Fruit fly (Drosophila melanogaster) whole organism, prepupa: ENCODE data around the gene fng.

Source experiments
- Blimp-1 ChIP-seq: fragments of 200-800 bp; sonication (Bioruptor generic); optimal IDR thresholded peaks from 3 replicates; lab custom pipeline; 2017; ENCODE audit warnings: missing biosample characterization, missing genetic modification characterization, mild to moderate bottlenecking, moderate library complexity, missing genetic modification reagents
- CG10631 ChIP-seq: fragments of 200-800 bp; sonication (Bioruptor generic); optimal IDR thresholded peaks from 2 replicates; lab custom pipeline; 2016; ENCODE audit warnings: missing biosample characterization, missing genetic modification characterization
- CG11294 ChIP-seq: fragments of 200-800 bp; sonication (Bioruptor generic); IDR thresholded peaks from 2 replicates; pipeline ENCODE4 v1.3.6; 2022; ENCODE audit warnings: missing biosample characterization, missing genetic modification characterization
- CG11762 ChIP-seq: fragments of 200-800 bp; sonication (Bioruptor generic); optimal IDR thresholded peaks from 3 replicates; lab custom pipeline; 2016; ENCODE audit warnings: missing biosample characterization, missing genetic modification characterization; ENCODE audit not compliant: insufficient read depth
- CG15336 ChIP-seq: fragments of 200-800 bp; sonication (Bioruptor generic); IDR thresholded peaks from 2 replicates; pipeline ENCODE4 v1.3.6; 2022; ENCODE audit warnings: missing biosample characterization, missing genetic modification characterization
- CG3032 ChIP-seq: fragments of 200-800 bp; optimal IDR thresholded peaks from 2 replicates; lab custom pipeline; 2019; ENCODE audit warnings: missing biosample characterization, mild to moderate bottlenecking, missing genetic modification characterization, moderate library complexity
- Eip93F ChIP-seq: fragments of 200-800 bp; sonication (Bioruptor generic); optimal IDR thresholded peaks from 2 replicates; lab custom pipeline; 2016; ENCODE audit warnings: missing biosample characterization, mild to moderate bottlenecking, missing genetic modification characterization
- Ets96B ChIP-seq: fragments of 200-800 bp; optimal IDR thresholded peaks from 2 replicates; lab custom pipeline; 2019; ENCODE audit warnings: missing biosample characterization, mild to moderate bottlenecking, missing genetic modification characterization, moderate library complexity
- Gug ChIP-seq: fragments of 200-800 bp; sonication (Bioruptor generic); IDR thresholded peaks from 2 replicates; pipeline ENCODE4 v1.3.6; 2022; ENCODE audit warnings: missing biosample characterization, missing genetic modification characterization
- Lpt ChIP-seq: fragments of 200-800 bp; sonication (Bioruptor generic); optimal IDR thresholded peaks from 3 replicates; lab custom pipeline; 2016; ENCODE audit warnings: missing biosample characterization, missing genetic modification characterization
- Met ChIP-seq: fragments of 200-800 bp; sonication (Bioruptor generic); optimal IDR thresholded peaks from 3 replicates; lab custom pipeline; 2016; ENCODE audit warnings: missing biosample characterization, missing genetic modification characterization
- fkh ChIP-seq: fragments of 200-800 bp; sonication (Bioruptor generic); optimal IDR thresholded peaks from 3 replicates; lab custom pipeline; 2017; ENCODE audit warnings: missing biosample characterization, mild to moderate bottlenecking, missing genetic modification characterization, moderate library complexity

- TF ChIP-seq fkh = no peak
- no peak for TF ChIP-seq CG10631 (GFP tag; lab: Kevin White, UChicago)
- TF ChIP-seq Lpt (GFP tag; lab: Kevin White, UChicago) = no peak
- no peak for TF ChIP-seq CG11294 (GFP tag; lab: Robert Waterston, UW)
- no peak for TF ChIP-seq Met (GFP tag; lab: Kevin White, UChicago)
- no peak for TF ChIP-seq Ets96B
- TF ChIP-seq Eip93F (GFP tag; lab: Kevin White, UChicago) = no peak
- TF ChIP-seq Gug (GFP tag; lab: Robert Waterston, UW) = no peak
- no peak for TF ChIP-seq CG15336 (GFP tag; lab: Robert Waterston, UW)
- no peak for TF ChIP-seq Blimp-1 (GFP tag; lab: Kevin White, UChicago)
- no peak for TF ChIP-seq CG11762
- no peak for TF ChIP-seq CG3032 (tag; lab: Kevin White, UChicago)
Measured at dm6 chr3L:20883969-20884368, 65.3 kb downstream of the fng start.
